Worm (Caenorhabditis elegans) whole organism, L1 larva: Measurements from ENCODE around the gene Y50D7A.10.

ENCODE experiments used
- alr-1 ChIP-seq: fragments of 200-800 bp; sonication (Bioruptor generic); optimal IDR thresholded peaks from 2 replicates; lab custom pipeline; 2018; ENCODE audit warnings: borderline replicate concordance, mild to moderate bottlenecking, missing genetic modification characterization, missing compliant biosample characterization
- efl-1 ChIP-seq, 4 experiments: fragments of 150-350 bp; optimal IDR thresholded peaks in 3 of 4; peaks in 1 of 4; 1 replicate in 1 of 4; 2 replicates in 3 of 4; lab custom pipeline; 2014; ENCODE audit warnings: missing biosample characterization in 2 of 4, missing genetic modification characterization in 2 of 4, missing genetic modification reagents in 2 of 4
- egl-13 ChIP-seq: sonication (generic microtip); optimal IDR thresholded peaks from 2 replicates; lab custom pipeline; 2016; ENCODE audit warnings: missing genotype, missing genetic modification reagents, missing genetic modification characterization, missing compliant biosample characterization
- fos-1 ChIP-seq: fragments of 150-350 bp; optimal IDR thresholded peaks from 2 replicates; lab custom pipeline; 2014; ENCODE audit warnings: missing biosample characterization, missing genetic modification characterization

DNA sequence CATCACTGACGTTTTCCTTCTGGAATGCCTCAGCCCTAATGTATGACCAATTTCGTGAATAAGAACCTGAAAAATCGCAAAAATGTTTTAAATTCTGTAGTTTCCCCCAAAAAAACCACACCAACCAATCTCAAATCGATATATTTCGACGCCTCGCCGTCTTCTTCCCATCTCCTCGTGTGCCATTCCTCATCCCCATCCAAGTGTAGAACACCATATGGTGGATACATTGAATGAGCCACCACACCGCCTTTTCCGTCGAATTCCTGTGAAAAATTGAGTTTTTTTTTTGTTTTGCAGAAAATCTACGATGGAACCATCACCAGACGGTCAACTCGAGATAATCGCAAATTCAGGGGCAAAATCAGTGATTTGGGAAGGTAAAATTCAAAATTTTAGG, 22.9 kb upstream of the Y50D7A.10 start, which contains the start of gene Y50D7A.1:
- TF ChIP-seq alr-1 (tag; lab: Kevin White, UChicago) (no peak), egl-13 (no peak), efl-1 (optimal IDR thresholded peaks at IDR 0.05; lab: Kevin White, UChicago) (no peak), efl-1 (GFP tag; optimal IDR thresholded peaks at IDR 0.05 in 1 of 2; lab: Kevin White, UChicago) (no peak), fos-1 (no peak)
